Fruit fly (Drosophila melanogaster) whole organism, wandering third instar larva: Measurements from ENCODE around the gene CG3437.

Experiments
- Abd-B ChIP-seq: fragments of >200 bp; optimal IDR thresholded peaks from 2 replicates; lab custom pipeline; 2017; ENCODE audit warnings: missing biosample characterization, missing genetic modification characterization
- CG32264 ChIP-seq: fragments of 200-800 bp; sonication (Bioruptor generic); optimal IDR thresholded peaks from 2 replicates; lab custom pipeline; 2016; ENCODE audit warnings: missing biosample characterization, missing genetic modification characterization
- CG9705 ChIP-seq: fragments of 200-800 bp; sonication (Bioruptor generic); optimal IDR thresholded peaks from 2 replicates; lab custom pipeline; 2018; ENCODE audit warnings: missing biosample characterization, mild to moderate bottlenecking, missing genetic modification characterization
- CrebA ChIP-seq: fragments of 200-800 bp; sonication (Bioruptor generic); optimal IDR thresholded peaks from 2 replicates; lab custom pipeline; 2016; ENCODE audit warnings: missing biosample characterization, mild to moderate bottlenecking, missing genetic modification characterization, borderline replicate concordance
- Dfd ChIP-seq: fragments of >200 bp; optimal IDR thresholded peaks from 2 replicates; lab custom pipeline; 2017; ENCODE audit warnings: missing biosample characterization, missing genetic modification characterization
- Dif ChIP-seq: fragments of 200-275, 200-300 bp; sonication (Bioruptor generic); optimal IDR thresholded peaks from 2 replicates; lab custom pipeline; 2018; ENCODE audit warnings: missing biosample characterization, missing genetic modification characterization; ENCODE audit not compliant: partially characterized antibody
- GATAd ChIP-seq: sonication (Bioruptor generic); optimal IDR thresholded peaks from 2 replicates; lab custom pipeline; 2016; ENCODE audit warnings: missing biosample characterization, missing genetic modification characterization
- HLH106 ChIP-seq: fragments of 200-800 bp; optimal IDR thresholded peaks from 3 replicates; lab custom pipeline; 2019; ENCODE audit warnings: missing biosample characterization, mild to moderate bottlenecking, missing genetic modification characterization, moderate library complexity
- Hnf4 ChIP-seq: fragments of 200-800 bp; sonication (Bioruptor generic); optimal IDR thresholded peaks from 2 replicates; lab custom pipeline; 2016; ENCODE audit warnings: missing biosample characterization, mild to moderate bottlenecking, missing genetic modification characterization
- Hr78 ChIP-seq: fragments of >200 bp; optimal IDR thresholded peaks from 2 replicates; lab custom pipeline; 2017; ENCODE audit warnings: missing biosample characterization, missing genetic modification characterization
- Hr83 ChIP-seq: fragments of 200-300 bp; sonication (Bioruptor generic); optimal IDR thresholded peaks from 2 replicates; lab custom pipeline; 2016; ENCODE audit warnings: missing biosample characterization, mild to moderate bottlenecking, missing genetic modification characterization, moderate library complexity; ENCODE audit not compliant: poor library complexity, severe bottlenecking
- Jra ChIP-seq: sonication (Bioruptor generic); optimal IDR thresholded peaks from 2 replicates; lab custom pipeline; 2016; ENCODE audit warnings: missing biosample characterization, missing genetic modification characterization
- Mio ChIP-seq: sonication (Bioruptor generic); optimal IDR thresholded peaks from 2 replicates; lab custom pipeline; 2016; ENCODE audit warnings: missing biosample characterization, missing genetic modification characterization
- Myc ChIP-seq: fragments of >200 bp; optimal IDR thresholded peaks from 2 replicates; lab custom pipeline; 2017
- N ChIP-seq: fragments of >200 bp; optimal IDR thresholded peaks from 2 replicates; lab custom pipeline; 2018; ENCODE audit warnings: missing biosample characterization, missing external identifiers, missing genetic modification characterization
- OdsH ChIP-seq: fragments of 200-800 bp; sonication (Bioruptor generic); optimal IDR thresholded peaks from 2 replicates; lab custom pipeline; 2016; ENCODE audit warnings: missing biosample characterization, mild to moderate bottlenecking, missing genetic modification characterization
- Rel ChIP-seq, 2 experiments: fragments of 200-800 bp; sonication (Bioruptor generic) in 1 of 2; optimal IDR thresholded peaks; 2 replicates in 1 of 2; 3 replicates in 1 of 2; lab custom pipeline; 2016 to 2019; ENCODE audit warnings: mild to moderate bottlenecking in 2 of 2, missing biosample characterization in 2 of 2, missing genetic modification characterization in 2 of 2, moderate library complexity in 1 of 2
- Sp1 ChIP-seq: fragments of 200-800 bp; sonication (Bioruptor generic); optimal IDR thresholded peaks from 3 replicates; lab custom pipeline; 2019; ENCODE audit warnings: missing biosample characterization, mild to moderate bottlenecking, missing genetic modification characterization, moderate library complexity
- Vsx2 ChIP-seq: fragments of 200-300, 225-300 bp; sonication (Bioruptor generic); optimal IDR thresholded peaks from 2 replicates; lab custom pipeline; 2018; ENCODE audit warnings: missing biosample characterization, missing genetic modification characterization; ENCODE audit not compliant: partially characterized antibody
- br ChIP-seq: fragments of 200-800 bp; sonication (Bioruptor generic); optimal IDR thresholded peaks from 2 replicates; lab custom pipeline; 2016; ENCODE audit warnings: missing biosample characterization, missing genetic modification characterization
- brk ChIP-seq: fragments of 200-800 bp; sonication (Bioruptor generic); optimal IDR thresholded peaks from 2 replicates; lab custom pipeline; 2016; ENCODE audit warnings: missing biosample characterization, mild to moderate bottlenecking, missing genetic modification characterization
- dl ChIP-seq, 2 experiments: fragments of 175-275, 200-275 bp in 1 of 2; fragments of 200-275 bp in 1 of 2; sonication (Bioruptor generic); optimal IDR thresholded peaks; lab custom pipeline; 2018; ENCODE audit warnings: mild to moderate bottlenecking in 2 of 2, missing biosample characterization in 2 of 2, missing genetic modification characterization in 2 of 2, moderate library complexity in 2 of 2; ENCODE audit not compliant: partially characterized antibody in 2 of 2, insufficient read depth in 1 of 2
- dmrt93B ChIP-seq: fragments of 200-800 bp; sonication (Bioruptor generic); optimal IDR thresholded peaks from 2 replicates; lab custom pipeline; 2018; ENCODE audit warnings: missing biosample characterization, mild to moderate bottlenecking, missing genetic modification characterization
- dsf ChIP-seq: sonication (Bioruptor generic); optimal IDR thresholded peaks from 2 replicates; lab custom pipeline; 2016; ENCODE audit warnings: missing biosample characterization, missing genetic modification characterization, borderline replicate concordance
- ey ChIP-seq: fragments of 200-800 bp; sonication (Bioruptor generic); optimal IDR thresholded peaks from 2 replicates; lab custom pipeline; 2016; ENCODE audit warnings: missing biosample characterization, missing genetic modification characterization
- foxo ChIP-seq, 2 experiments: fragments of 200-800 bp; sonication (Bioruptor generic); optimal IDR thresholded peaks; 2 replicates in 1 of 2; 3 replicates in 1 of 2; lab custom pipeline; 2016 to 2017; ENCODE audit warnings: missing biosample characterization in 2 of 2, missing genetic modification characterization in 2 of 2
- fru ChIP-seq: fragments of 200-800 bp; sonication (Bioruptor generic); optimal IDR thresholded peaks from 3 replicates; lab custom pipeline; 2016; ENCODE audit warnings: missing biosample characterization, mild to moderate bottlenecking, missing genetic modification characterization
- h ChIP-seq: fragments of 200-800 bp; sonication (Bioruptor generic); optimal IDR thresholded peaks from 3 replicates; lab custom pipeline; 2016; ENCODE audit warnings: missing biosample characterization, mild to moderate bottlenecking, missing genetic modification characterization
- jim ChIP-seq: fragments of 175-275, 200-325 bp; sonication (Bioruptor generic); optimal IDR thresholded peaks from 2 replicates; lab custom pipeline; 2016; ENCODE audit warnings: missing biosample characterization, mild to moderate bottlenecking, missing genetic modification characterization
- lola ChIP-seq: fragments of >200 bp; optimal IDR thresholded peaks from 2 replicates; lab custom pipeline; 2017; ENCODE audit warnings: missing biosample characterization, missing genetic modification characterization
- pan ChIP-seq: fragments of >200 bp; optimal IDR thresholded peaks from 2 replicates; lab custom pipeline; 2017
- psq ChIP-seq: fragments of 200-800 bp; sonication (Bioruptor generic); optimal IDR thresholded peaks from 3 replicates; lab custom pipeline; 2017; ENCODE audit warnings: missing biosample characterization, mild to moderate bottlenecking, missing genetic modification characterization, moderate library complexity
- rgr ChIP-seq: fragments of 200-800 bp; sonication (Bioruptor generic); optimal IDR thresholded peaks from 3 replicates; lab custom pipeline; 2016; ENCODE audit warnings: missing biosample characterization, mild to moderate bottlenecking, missing genetic modification characterization
- sage ChIP-seq: fragments of 200-800 bp; sonication (Bioruptor generic); optimal IDR thresholded peaks from 2 replicates; lab custom pipeline; 2016; ENCODE audit warnings: missing biosample characterization, mild to moderate bottlenecking, missing genetic modification characterization
- sv ChIP-seq: fragments of 200-800 bp; sonication (Bioruptor generic); optimal IDR thresholded peaks from 3 replicates; lab custom pipeline; 2016; ENCODE audit warnings: missing biosample characterization, missing genetic modification characterization
- usp ChIP-seq: fragments of >200 bp; optimal IDR thresholded peaks from 2 replicates; lab custom pipeline; 2017; ENCODE audit warnings: missing biosample characterization, missing genetic modification characterization
- woc ChIP-seq: sonication (Bioruptor generic); optimal IDR thresholded peaks from 2 replicates; lab custom pipeline; 2016; ENCODE audit warnings: missing biosample characterization, mild to moderate bottlenecking, missing genetic modification characterization

CG3437 gene

DNA sequence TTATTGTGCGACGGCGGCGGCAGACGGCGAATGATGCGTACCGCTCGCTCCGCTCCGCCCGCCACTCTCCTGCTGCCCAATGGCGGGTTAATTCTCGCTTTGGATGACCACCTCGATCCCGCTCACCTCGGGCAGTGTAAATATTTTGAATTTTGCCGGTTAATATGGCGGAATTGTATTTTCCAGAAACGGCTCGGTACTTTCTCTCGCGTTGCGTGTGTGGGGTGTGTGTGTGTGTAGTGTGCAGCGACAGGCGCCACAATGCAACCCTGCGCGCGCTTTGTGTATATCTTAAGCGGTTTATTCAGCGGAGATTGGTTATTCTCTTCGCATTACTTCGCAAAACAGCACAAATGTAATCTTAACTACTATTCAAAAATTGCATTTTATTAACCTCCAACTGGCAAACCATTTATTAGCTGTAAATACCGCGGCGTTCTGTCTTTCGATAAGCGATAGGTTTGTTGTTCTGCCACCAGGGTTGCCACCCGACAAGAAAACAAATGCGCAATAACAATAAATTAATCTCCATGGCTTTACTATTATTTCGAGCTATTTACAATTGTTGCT, 1.6 kb downstream of the CG3437 start, which contains the start of the genes phol and CG3552:
TSS of gene phol (minus strand) at position 463 of the 570 bp plus-strand sequence.
TSS of gene CG3552 (plus strand) at position 500 of the 570 bp plus-strand sequence.
- no peak for TF ChIP-seq pan (lab: Kevin White, UChicago)
- TF ChIP-seq Myc (lab: Kevin White, UChicago): peak; percentile 9
- TF ChIP-seq rgr: peak; percentile 7
- TF ChIP-seq Rel (GFP tag; optimal IDR thresholded peaks at IDR 0.05; lab: Kevin White, UChicago): no peak
- peak; percentile 90 for TF ChIP-seq Rel (tag; optimal IDR thresholded peaks at IDR 0.05; lab: Kevin White, UChicago)
- no peak for TF ChIP-seq Hnf4 (GFP tag; lab: Kevin White, UChicago)
- TF ChIP-seq Sp1 (GFP tag; lab: Kevin White, UChicago): peak; percentile 26
- peak in 1 of 2 experiments; percentile 3 for TF ChIP-seq foxo (GFP tag; optimal IDR thresholded peaks at IDR 0.05; lab: Kevin White, UChicago)
- peak; percentile 2 for TF ChIP-seq HLH106 (tag; lab: Kevin White, UChicago)

DNA sequence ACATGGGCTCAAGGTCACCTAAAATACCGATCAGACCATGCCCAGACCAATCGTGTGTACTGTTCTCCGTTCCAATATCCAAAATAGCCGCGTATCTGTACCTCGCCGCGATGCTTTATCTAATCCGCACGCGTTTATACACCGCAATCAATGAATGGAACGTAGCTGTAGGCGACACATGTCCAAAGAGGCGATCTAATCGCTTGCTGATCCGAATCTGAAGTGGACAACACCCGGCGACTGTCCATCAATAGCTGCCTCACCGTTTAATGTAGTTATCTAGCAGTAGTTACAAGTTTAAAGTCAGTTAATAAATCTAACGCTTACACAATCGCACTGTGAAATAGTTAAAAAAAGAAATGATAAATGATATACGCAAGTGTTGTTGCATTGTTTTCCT, 5.0 kb downstream of the CG3437 start:
- TF ChIP-seq h (GFP tag; lab: Kevin White, UChicago): peak; percentile 17
- TF ChIP-seq Sp1 (GFP tag; lab: Kevin White, UChicago): no peak

DNA sequence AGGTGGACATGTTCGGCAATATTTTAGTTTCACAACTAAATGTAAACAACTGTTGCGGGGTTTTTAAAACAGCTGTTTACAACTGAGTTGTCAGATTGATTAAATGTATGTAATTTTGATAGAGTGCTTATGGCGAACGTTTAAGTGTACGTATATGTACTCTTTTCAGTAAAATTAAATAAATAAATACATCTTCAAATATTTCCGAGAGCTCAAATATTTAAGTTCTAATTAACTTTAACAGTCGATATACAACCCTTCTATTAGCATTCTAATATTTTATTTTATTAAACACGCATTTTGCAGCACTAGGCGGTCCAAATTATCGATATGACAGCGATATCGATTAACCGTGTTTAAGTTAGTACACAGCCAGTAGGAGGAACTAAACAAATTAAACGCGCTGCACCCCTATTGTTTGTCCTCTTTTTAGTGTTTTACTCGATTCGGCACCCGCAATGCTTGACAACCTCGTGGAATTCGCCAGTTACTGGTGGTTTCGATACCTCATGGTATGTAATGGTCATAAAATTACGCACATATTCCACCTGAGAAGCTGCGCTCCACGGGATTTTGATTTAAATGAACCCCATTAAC, 5.8 kb downstream of the CG3437 start, which contains the start of the genes CG3448 and ghi:
TSS of gene CG3448 (minus strand) at position 51 of the 597 bp plus-strand sequence.
TSS of gene ghi (plus strand) at position 355 of the 597 bp plus-strand sequence.
- no peak for TF ChIP-seq GATAd
- TF ChIP-seq Dfd (GFP tag; lab: Kevin White, UChicago): no peak
- TF ChIP-seq Vsx2: no peak
- no peak for TF ChIP-seq brk (GFP tag; lab: Kevin White, UChicago)
- no peak for TF ChIP-seq N (GFP tag; lab: Kevin White, UChicago)
- no peak for TF ChIP-seq lola (GFP tag; lab: Kevin White, UChicago)
- TF ChIP-seq dsf (GFP tag; lab: Kevin White, UChicago): peak; percentile 32
- peak; percentile 42 for TF ChIP-seq psq (GFP tag; lab: Kevin White, UChicago)
- TF ChIP-seq Myc (lab: Kevin White, UChicago): peak; percentile 15
- peak; percentile 23 for TF ChIP-seq CG32264 (GFP tag; lab: Kevin White, UChicago)
- no peak for TF ChIP-seq Mio
- TF ChIP-seq foxo (GFP tag; optimal IDR thresholded peaks at IDR 0.05; lab: Kevin White, UChicago): peak in 1 of 2 experiments; percentile 80
- peak; percentile 69 for TF ChIP-seq br (GFP tag; lab: Kevin White, UChicago)
- no peak for TF ChIP-seq jim
- peak; percentile 76 for TF ChIP-seq Sp1 (GFP tag; lab: Kevin White, UChicago)
- TF ChIP-seq dmrt93B (GFP tag; lab: Kevin White, UChicago): no peak
- no peak for TF ChIP-seq CrebA (GFP tag; lab: Kevin White, UChicago)
- TF ChIP-seq Abd-B (GFP tag; lab: Kevin White, UChicago): no peak
- peak; percentile 84 for TF ChIP-seq h (GFP tag; lab: Kevin White, UChicago)
- no peak for TF ChIP-seq pan (lab: Kevin White, UChicago)
- no peak for TF ChIP-seq Dif (GFP tag; lab: Kevin White, UChicago)
- TF ChIP-seq Jra (GFP tag; lab: Kevin White, UChicago): peak; percentile 58
- peak; percentile 71 for TF ChIP-seq Hnf4 (GFP tag; lab: Kevin White, UChicago)
- TF ChIP-seq dl (GFP tag; optimal IDR thresholded peaks at IDR 0.05; lab: Kevin White, UChicago; ENCODE audit: insufficient read depth in 1 of 2, partially characterized antibody in 2 of 2): no peak
- TF ChIP-seq woc (GFP tag; lab: Kevin White, UChicago): peak; percentile 69
- no peak for TF ChIP-seq Hr78 (GFP tag; lab: Kevin White, UChicago)
- peak; percentile 75 for TF ChIP-seq sage (GFP tag; lab: Kevin White, UChicago)
- TF ChIP-seq usp (GFP tag; lab: Kevin White, UChicago): no peak
- peak; percentile 83 for TF ChIP-seq fru (GFP tag; lab: Kevin White, UChicago)
- peak; percentile 4 for TF ChIP-seq sv
- peak; percentile 6 for TF ChIP-seq OdsH (GFP tag; lab: Kevin White, UChicago)
- TF ChIP-seq Rel (GFP tag; optimal IDR thresholded peaks at IDR 0.05; lab: Kevin White, UChicago): no peak
- TF ChIP-seq Rel (tag; optimal IDR thresholded peaks at IDR 0.05; lab: Kevin White, UChicago): peak; percentile 76
- peak; percentile 67 for TF ChIP-seq rgr
- peak; percentile 78 for TF ChIP-seq HLH106 (tag; lab: Kevin White, UChicago)
- peak; percentile 69 for TF ChIP-seq CG9705 (GFP tag; lab: Kevin White, UChicago)
- TF ChIP-seq ey (GFP tag; lab: Kevin White, UChicago): peak; percentile 43
- TF ChIP-seq Hr83 (GFP tag; lab: Kevin White, UChicago): no peak
